Worm (Caenorhabditis elegans) whole organism, L1 larva: ENCODE measurements around the gene K09C4.7.

ENCODE experiments used
- C34B4.2 ChIP-seq: sonication (generic microtip); optimal IDR thresholded peaks from 2 replicates; lab custom pipeline; 2017; ENCODE audit warnings: mild to moderate bottlenecking, missing genetic modification characterization, missing compliant biosample characterization
- Y116A8C.19 ChIP-seq: sonication (generic microtip); optimal IDR thresholded peaks from 2 replicates; lab custom pipeline; 2016; ENCODE audit warnings: missing compliant biosample characterization, missing genetic modification characterization, borderline replicate concordance
- ceh-8 ChIP-seq: fragments of 200-800 bp; sonication (Bioruptor generic); optimal IDR thresholded peaks from 2 replicates; lab custom pipeline; 2018; ENCODE audit warnings: mild to moderate bottlenecking, missing genetic modification characterization, moderate library complexity, missing compliant biosample characterization
- ceh-82 ChIP-seq, 3 experiments: fragments of 150-350 bp in 1 of 3; sonication (generic microtip) in 2 of 3; optimal IDR thresholded peaks; 2 replicates each; lab custom pipeline; 2014 to 2017; ENCODE audit warnings: missing biosample characterization in 3 of 3, missing genetic modification characterization in 3 of 3
- ceh-88 ChIP-seq: fragments of 200-800 bp; sonication (Bioruptor generic); IDR thresholded peaks from 2 replicates; pipeline ENCODE4 v1.3.6; 2022; ENCODE audit warnings: missing genetic modification characterization, missing compliant biosample characterization
- dpl-1 ChIP-seq, 3 experiments: fragments of 150-350 bp in 2 of 3; sonication (generic microtip) in 1 of 3; optimal IDR thresholded peaks; 2 replicates each; lab custom pipeline; 2014 to 2017; ENCODE audit warnings: missing biosample characterization in 3 of 3, missing genetic modification characterization in 3 of 3, missing genetic modification reagents in 3 of 3
- dsc-1 ChIP-seq: sonication (generic microtip); optimal IDR thresholded peaks from 2 replicates; lab custom pipeline; 2016; ENCODE audit warnings: mild to moderate bottlenecking, missing genetic modification characterization, missing compliant biosample characterization
- efl-3 ChIP-seq: fragments of 200-800 bp; sonication (Bioruptor generic); optimal IDR thresholded peaks from 2 replicates; lab custom pipeline; 2018; ENCODE audit warnings: mild to moderate bottlenecking, missing genetic modification characterization, missing compliant biosample characterization
- egl-13 ChIP-seq: sonication (generic microtip); optimal IDR thresholded peaks from 2 replicates; lab custom pipeline; 2016; ENCODE audit warnings: missing genotype, missing genetic modification reagents, missing genetic modification characterization, missing compliant biosample characterization
- elt-2 ChIP-seq: sonication (generic microtip); optimal IDR thresholded peaks from 2 replicates; lab custom pipeline; 2016; ENCODE audit warnings: missing genetic modification characterization, mild to moderate bottlenecking, inconsistent platforms, missing compliant biosample characterization, missing genetic modification reagents
- elt-3 ChIP-seq, 6 experiments: fragments of 150-350 bp in 1 of 6; sonication (generic microtip); optimal IDR thresholded peaks; 2 replicates each; lab custom pipeline; 2017 to 2018; ENCODE audit warnings: missing biosample characterization in 6 of 6, missing genetic modification characterization in 6 of 6, inconsistent platforms in 1 of 6
- fkh-10 ChIP-seq: sonication (generic microtip); optimal IDR thresholded peaks from 2 replicates; lab custom pipeline; 2017; ENCODE audit warnings: missing biosample characterization, missing genetic modification reagents, missing genetic modification characterization
- fkh-8 ChIP-seq: sonication (generic microtip); optimal IDR thresholded peaks from 2 replicates; lab custom pipeline; 2016; ENCODE audit warnings: mild to moderate bottlenecking, missing genetic modification characterization, missing compliant biosample characterization
- hlh-17 ChIP-seq: fragments of 200-800 bp; sonication (Bioruptor generic); optimal IDR thresholded peaks from 2 replicates; lab custom pipeline; 2018; ENCODE audit warnings: missing genetic modification characterization, mild to moderate bottlenecking, missing compliant biosample characterization, moderate library complexity, borderline replicate concordance
- hpl-2 ChIP-seq: fragments of 150-350 bp; optimal IDR thresholded peaks from 2 replicates; lab custom pipeline; 2014; ENCODE audit warnings: missing biosample characterization, missing genetic modification reagents, missing genetic modification characterization
- isw-1 ChIP-seq: fragments of 200-800 bp; sonication (Bioruptor generic); IDR thresholded peaks from 2 replicates; pipeline ENCODE4 v1.3.6; 2022; ENCODE audit warnings: missing genetic modification characterization, missing compliant biosample characterization
- lin-39 ChIP-seq: fragments of 150-350 bp; optimal IDR thresholded peaks from 2 replicates; lab custom pipeline; 2014; ENCODE audit warnings: missing biosample characterization, missing genetic modification reagents, missing genetic modification characterization
- lir-3 ChIP-seq: sonication (generic microtip); optimal IDR thresholded peaks from 2 replicates; lab custom pipeline; 2016; ENCODE audit warnings: mild to moderate bottlenecking, missing genetic modification characterization, moderate library complexity, missing compliant biosample characterization; ENCODE audit not compliant: poor library complexity
- mdl-1 ChIP-seq, 2 experiments: fragments of 150-350 bp; optimal IDR thresholded peaks; 2 replicates each; lab custom pipeline; 2014 to 2017; ENCODE audit warnings: missing biosample characterization in 2 of 2, missing genetic modification characterization in 2 of 2, inconsistent platforms in 1 of 2
- mef-2 ChIP-seq: fragments of 150-350 bp; optimal IDR thresholded peaks from 2 replicates; lab custom pipeline; 2014; ENCODE audit warnings: missing biosample characterization, missing genetic modification characterization
- mep-1 ChIP-seq: fragments of 150-350 bp; optimal IDR thresholded peaks from 2 replicates; lab custom pipeline; 2014; ENCODE audit warnings: missing biosample characterization, missing genetic modification characterization
- nhr-12 ChIP-seq: sonication (generic microtip); optimal IDR thresholded peaks from 2 replicates; lab custom pipeline; 2017; ENCODE audit warnings: missing biosample characterization, missing genetic modification characterization
- nhr-19 ChIP-seq: fragments of 200-800 bp; sonication (Bioruptor generic); conservative IDR thresholded peaks from 2 replicates; pipeline ENCODE4 v1.3.6; 2022; ENCODE audit warnings: missing genetic modification characterization, missing compliant biosample characterization
- nhr-20 ChIP-seq: sonication (generic microtip); optimal IDR thresholded peaks from 2 replicates; lab custom pipeline; 2016; ENCODE audit warnings: mild to moderate bottlenecking, missing genetic modification characterization, missing compliant biosample characterization
- nhr-28 ChIP-seq: fragments of 150-350 bp; optimal IDR thresholded peaks from 2 replicates; lab custom pipeline; 2014; ENCODE audit warnings: missing biosample characterization, missing genetic modification characterization
- nhr-47 ChIP-seq: sonication (generic microtip); optimal IDR thresholded peaks from 2 replicates; lab custom pipeline; 2016; ENCODE audit warnings: mild to moderate bottlenecking, missing genetic modification characterization, moderate library complexity, missing compliant biosample characterization
- nhr-71 ChIP-seq: sonication (generic microtip); optimal IDR thresholded peaks from 2 replicates; lab custom pipeline; 2016; ENCODE audit warnings: mild to moderate bottlenecking, missing genetic modification characterization, moderate library complexity, missing compliant biosample characterization
- nhr-76 ChIP-seq: sonication (generic microtip); optimal IDR thresholded peaks from 2 replicates; lab custom pipeline; 2017; ENCODE audit warnings: missing biosample characterization, missing genetic modification characterization
- nhr-77 ChIP-seq: fragments of 150-350 bp; optimal IDR thresholded peaks from 2 replicates; lab custom pipeline; 2014; ENCODE audit warnings: missing biosample characterization, missing genetic modification characterization
- nhr-84 ChIP-seq: sonication (generic microtip); optimal IDR thresholded peaks from 2 replicates; lab custom pipeline; 2017; ENCODE audit warnings: missing biosample characterization, missing genetic modification characterization
- nhr-90 ChIP-seq: sonication (generic microtip); optimal IDR thresholded peaks from 2 replicates; lab custom pipeline; 2016; ENCODE audit warnings: mild to moderate bottlenecking, missing genetic modification characterization, missing compliant biosample characterization; ENCODE audit not compliant: poor library complexity
- pqm-1 ChIP-seq: sonication (generic microtip); optimal IDR thresholded peaks from 3 replicates; lab custom pipeline; 2017; ENCODE audit warnings: missing biosample characterization, missing genetic modification characterization
- rnt-1 ChIP-seq: sonication (generic microtip); optimal IDR thresholded peaks from 2 replicates; lab custom pipeline; 2016; ENCODE audit warnings: mild to moderate bottlenecking, missing genetic modification characterization, moderate library complexity, missing compliant biosample characterization
- skn-1 ChIP-seq: fragments of 150-350 bp; optimal IDR thresholded peaks from 2 replicates; lab custom pipeline; 2014; ENCODE audit warnings: missing biosample characterization, missing genetic modification characterization
- snpc-4 ChIP-seq: fragments of 150-350 bp; optimal IDR thresholded peaks from 2 replicates; lab custom pipeline; 2014; ENCODE audit warnings: missing biosample characterization, missing genetic modification characterization
- snu-23 ChIP-seq: sonication (generic microtip); optimal IDR thresholded peaks from 2 replicates; lab custom pipeline; 2016; ENCODE audit warnings: missing genetic modification characterization, missing compliant biosample characterization
- tlp-1 ChIP-seq: fragments of 150-350 bp; optimal IDR thresholded peaks from 2 replicates; lab custom pipeline; 2014; ENCODE audit warnings: missing biosample characterization, missing genetic modification characterization
- unc-62 ChIP-seq: fragments of 150-350 bp; optimal IDR thresholded peaks from 2 replicates; lab custom pipeline; 2014; ENCODE audit warnings: missing biosample characterization, missing genetic modification reagents, missing genetic modification characterization
- unc-86 ChIP-seq: sonication (generic microtip); optimal IDR thresholded peaks from 2 replicates; lab custom pipeline; 2016; ENCODE audit warnings: missing genetic modification characterization, missing compliant biosample characterization
- unc-98 ChIP-seq: fragments of 200-800 bp; sonication (Bioruptor generic); IDR thresholded peaks from 2 replicates; pipeline ENCODE4 v1.3.6; 2022; ENCODE audit warnings: missing genetic modification characterization, missing compliant biosample characterization
- vab-15 ChIP-seq: sonication (generic microtip); optimal IDR thresholded peaks from 2 replicates; lab custom pipeline; 2017; ENCODE audit warnings: missing genotype, mild to moderate bottlenecking, missing genetic modification characterization, missing compliant biosample characterization
- xbp-1 ChIP-seq: sonication (generic microtip); optimal IDR thresholded peaks from 2 replicates; lab custom pipeline; 2016; ENCODE audit warnings: missing genetic modification characterization, missing compliant biosample characterization
- zag-1 ChIP-seq: fragments of 150-350 bp; optimal IDR thresholded peaks from 2 replicates; lab custom pipeline; 2014; ENCODE audit warnings: missing biosample characterization, missing genetic modification characterization
- zip-4 ChIP-seq: fragments of 200-800 bp; sonication (Bioruptor generic); optimal IDR thresholded peaks from 2 replicates; lab custom pipeline; 2018; ENCODE audit warnings: mild to moderate bottlenecking, missing genetic modification characterization, moderate library complexity, missing compliant biosample characterization
- ztf-11 ChIP-seq, 2 experiments: sonication (generic microtip); optimal IDR thresholded peaks; 2 replicates each; lab custom pipeline; 2016 to 2017; ENCODE audit warnings: missing genetic modification characterization in 2 of 2, missing biosample characterization in 1 of 2, missing compliant biosample characterization in 1 of 2
- ztf-4 ChIP-seq: fragments of 150-350 bp; optimal IDR thresholded peaks from 2 replicates; lab custom pipeline; 2014; ENCODE audit warnings: missing biosample characterization, missing genetic modification characterization

The K09C4.7 gene

DNA sequence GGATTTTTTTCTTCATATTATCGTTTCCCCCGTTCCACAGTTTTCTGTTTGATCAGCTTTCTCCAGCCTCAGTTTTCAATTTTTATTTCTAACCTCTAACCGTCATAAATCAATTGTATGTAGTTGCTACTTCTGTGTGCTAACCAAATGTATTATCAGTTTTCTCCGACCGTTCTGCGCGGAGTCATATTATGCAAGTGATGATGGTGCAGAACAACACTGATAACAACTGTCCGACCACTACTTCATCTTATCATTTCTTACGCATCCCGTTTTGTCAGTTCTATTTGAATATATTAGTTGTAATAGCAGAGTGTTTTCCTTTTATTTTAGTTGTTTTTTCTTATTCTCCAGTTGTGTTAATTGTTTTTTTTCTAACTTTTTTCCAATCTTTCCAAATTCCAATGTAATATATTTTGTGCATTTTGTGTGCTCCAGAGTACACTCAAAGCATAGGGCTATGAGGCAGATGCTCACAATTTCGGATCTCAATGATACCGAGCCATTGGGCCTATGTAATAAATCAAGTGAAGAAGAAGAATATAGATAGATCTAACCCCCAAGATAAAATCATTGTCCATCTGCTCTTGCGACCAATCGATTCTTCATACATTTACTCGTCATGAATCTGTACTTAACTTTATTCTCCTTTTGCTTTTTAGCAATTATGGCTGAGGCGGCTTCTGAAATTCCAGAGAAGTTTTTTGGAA lies 15.7 kb upstream of the K09C4.7 start, which contains the start of gene lbp-3 (continued):
- TF ChIP-seq nhr-19 (no peak), C34B4.2 (no peak), nhr-71 (tag; lab: Kevin White, UChicago) (peak; percentile 34), skn-1 (tag; lab: Kevin White, UChicago) (no peak), lir-3 (no peak), dsc-1 (tag; lab: Kevin White, UChicago) (peak; percentile 31), nhr-12 (tag; lab: Kevin White, UChicago) (no peak), nhr-28 (tag; lab: Kevin White, UChicago) (no peak), nhr-76 (tag; lab: Kevin White, UChicago) (no peak), snpc-4 (no peak), fkh-8 (tag; lab: Kevin White, UChicago) (no peak), ztf-4 (tag; lab: Kevin White, UChicago) (no peak), ceh-82 (tag; optimal IDR thresholded peaks at IDR 0.05; lab: Kevin White, UChicago) (no peak), efl-3 (GFP tag; lab: Kevin White, UChicago) (no peak), ceh-8 (no peak), elt-3 (tag; optimal IDR thresholded peaks at IDR 0.05; lab: Kevin White, UChicago) (no peak), elt-2 (tag; lab: Kevin White, UChicago) (peak; percentile 98)

DNA sequence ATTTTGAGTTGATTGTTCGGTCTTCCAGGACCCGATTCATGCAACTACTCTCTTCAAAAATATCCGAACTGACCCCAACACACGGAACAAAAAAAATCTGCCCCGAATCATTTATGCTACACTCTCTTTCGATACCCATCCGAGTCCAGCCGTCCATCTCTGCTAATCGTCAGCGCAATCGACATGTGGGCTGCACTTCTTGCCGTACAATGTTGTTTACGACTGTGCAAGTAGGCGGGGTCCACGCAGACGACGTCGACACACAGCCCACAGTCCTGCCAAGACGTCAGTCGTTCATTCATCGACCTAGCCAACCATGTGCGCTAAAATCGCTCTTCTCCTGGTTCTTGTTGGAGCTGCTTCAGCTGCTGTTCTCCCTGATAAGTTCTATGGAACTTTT lies 13.8 kb upstream of the K09C4.7 start, which contains the start of gene lbp-1:
Gene lbp-1, plus strand, starts transcription at position 301 of the 400 bp plus-strand sequence.
- TF ChIP-seq pqm-1 (tag; lab: Kevin White, UChicago) (no peak), nhr-90 (no peak), hpl-2 (GFP tag; lab: Kevin White, UChicago) (no peak), nhr-76 (tag; lab: Kevin White, UChicago) (no peak), unc-98 (no peak), rnt-1 (tag; lab: Kevin White, UChicago) (no peak), snu-23 (GFP tag; lab: Kevin White, UChicago) (no peak), nhr-77 (tag; lab: Kevin White, UChicago) (no peak), hlh-17 (GFP tag; lab: Kevin White, UChicago) (no peak)

DNA sequence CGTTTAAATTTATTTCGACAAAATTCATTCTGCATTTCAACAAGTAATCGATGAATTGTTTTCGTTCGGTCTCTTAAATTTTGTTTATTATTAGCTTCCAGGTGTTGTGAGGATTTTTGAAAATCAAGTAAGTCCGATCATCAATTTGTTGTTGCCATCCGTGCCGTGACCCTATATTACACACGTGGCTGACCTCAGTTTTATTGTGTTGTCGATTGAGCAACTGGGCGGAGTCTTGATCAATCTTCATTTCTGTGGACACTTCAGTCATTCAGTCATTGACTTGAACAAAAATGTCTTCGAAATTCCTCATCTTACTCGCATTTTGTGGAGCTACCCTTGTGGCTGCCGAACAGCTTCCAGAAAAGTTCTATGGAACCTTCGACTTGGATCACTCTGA lies 12.2 kb upstream of the K09C4.7 start, which contains the start of gene lbp-2:
Gene lbp-2, plus strand, starts transcription at position 102 of the 400 bp plus-strand sequence.
- TF ChIP-seq xbp-1 (tag; lab: Kevin White, UChicago): no peak
- no peak for TF ChIP-seq vab-15
- no peak for TF ChIP-seq nhr-20 (tag; lab: Kevin White, UChicago)
- TF ChIP-seq nhr-47 (tag; lab: Kevin White, UChicago): no peak
- TF ChIP-seq unc-86 (tag; lab: Kevin White, UChicago): no peak
- peak in 1 of 2 experiments; percentile 21 for TF ChIP-seq mdl-1 (tag; optimal IDR thresholded peaks at IDR 0.05; lab: Kevin White, UChicago)
- TF ChIP-seq nhr-84 (tag; lab: Kevin White, UChicago): no peak
- no peak for TF ChIP-seq mef-2 (tag; lab: Kevin White, UChicago)
- TF ChIP-seq zag-1: no peak
- no peak for TF ChIP-seq dpl-1 (GFP tag; optimal IDR thresholded peaks at IDR 0.05; lab: Kevin White, UChicago)
- no peak for TF ChIP-seq fkh-10 (GFP tag; lab: Kevin White, UChicago)
- no peak for TF ChIP-seq lir-3
- peak; percentile 30 for TF ChIP-seq nhr-71 (tag; lab: Kevin White, UChicago)
- TF ChIP-seq Y116A8C.19 (tag; lab: Kevin White, UChicago): no peak
- no peak for TF ChIP-seq efl-3 (GFP tag; lab: Kevin White, UChicago)
- TF ChIP-seq mep-1: no peak
- TF ChIP-seq nhr-28 (tag; lab: Kevin White, UChicago): no peak
- peak; percentile 19 for TF ChIP-seq lin-39 (tag; lab: Kevin White, UChicago)
- TF ChIP-seq unc-62: no peak
- no peak for TF ChIP-seq egl-13
- no peak for TF ChIP-seq ztf-11 (tag; optimal IDR thresholded peaks at IDR 0.05; lab: Kevin White, UChicago)
- TF ChIP-seq rnt-1 (tag; lab: Kevin White, UChicago): peak; percentile 57
- no peak for TF ChIP-seq tlp-1 (tag; lab: Kevin White, UChicago)
- peak; percentile 6 for TF ChIP-seq snu-23 (GFP tag; lab: Kevin White, UChicago)
- no peak for TF ChIP-seq ceh-8
- TF ChIP-seq zip-4 (GFP tag; lab: Kevin White, UChicago): no peak
- no peak for TF ChIP-seq nhr-77 (tag; lab: Kevin White, UChicago)
- TF ChIP-seq C34B4.2: no peak
- no peak for TF ChIP-seq nhr-12 (tag; lab: Kevin White, UChicago)
- no peak for TF ChIP-seq ceh-88 (GFP tag; lab: Robert Waterston, UW)
- TF ChIP-seq isw-1 (GFP tag; lab: Robert Waterston, UW): no peak
- TF ChIP-seq dsc-1 (tag; lab: Kevin White, UChicago): no peak
- TF ChIP-seq nhr-90: no peak
